Fruit fly (Drosophila melanogaster): ENCODE results near the gene Polr2C.

Polr2C gene

DNA sequence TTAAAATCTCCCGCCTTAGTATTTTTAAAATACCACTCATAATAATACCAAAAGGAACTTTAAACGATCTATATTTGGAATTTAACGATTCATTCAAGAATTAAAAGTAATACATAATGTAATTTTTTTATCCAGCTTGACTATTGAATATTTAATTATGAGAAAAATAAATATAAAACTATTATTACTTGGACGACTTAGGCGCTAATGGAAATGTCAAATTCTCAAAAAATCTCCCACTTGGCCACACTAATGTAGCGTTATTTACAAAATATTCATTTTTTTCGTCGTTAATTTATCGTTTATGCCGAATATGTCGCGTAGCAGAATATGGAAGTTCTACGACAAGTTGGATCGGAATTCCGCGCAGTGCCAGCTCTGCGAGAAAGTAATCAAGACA, 42.4 kb upstream of the Polr2C start, which contains the start of gene CG16863 (continued):
- TF ChIP-seq oc (tag; optimal IDR thresholded peaks at IDR 0.05): no peak
- TF ChIP-seq en (GFP tag; optimal IDR thresholded peaks at IDR 0.05): no peak
- TF ChIP-seq tup (GFP tag; optimal IDR thresholded peaks at IDR 0.05): no peak
- no peak for TF ChIP-seq Mes4 (GFP tag; optimal IDR thresholded peaks at IDR 0.05)
- no peak for TF ChIP-seq bcd (GFP tag; optimal IDR thresholded peaks at IDR 0.05)
- no peak for TF ChIP-seq dpn (GFP tag; optimal IDR thresholded peaks at IDR 0.05)
- no peak for TF ChIP-seq peb (GFP tag; IDR thresholded peaks at IDR 0.05)
- no peak for TF ChIP-seq unc-4 (GFP tag; IDR thresholded peaks at IDR 0.05; ENCODE audit: partially characterized antibody)
- no peak for TF ChIP-seq CG14014 (GFP tag; IDR thresholded peaks at IDR 0.05)
- TF ChIP-seq zf30C (GFP tag; optimal IDR thresholded peaks at IDR 0.05): no peak
- TF ChIP-seq GATAe (GFP tag; conservative IDR thresholded peaks at IDR 0.05): no peak
- peak; percentile 75 for TF ChIP-seq CG10267 (tag; optimal IDR thresholded peaks at IDR 0.05)
- TF ChIP-seq Mad (GFP tag; optimal IDR thresholded peaks at IDR 0.05): no peak
- TF ChIP-seq gfzf (GFP tag; optimal IDR thresholded peaks at IDR 0.05): peak; percentile 66
- no peak for TF ChIP-seq Chrac-16 (GFP tag; optimal IDR thresholded peaks at IDR 0.05)
- TF ChIP-seq yki (optimal IDR thresholded peaks at IDR 0.05): no peak
- TF ChIP-seq Lhr (GFP tag; optimal IDR thresholded peaks at IDR 0.05): no peak

dm6 chr2L:13793405-13793804, 39.7 kb upstream of the Polr2C start, which contains the start of gene Sec71:
Gene Sec71 (plus strand): TSS chr2L:13793521.
- no peak for TF ChIP-seq CG34224 (GFP tag; IDR thresholded peaks at IDR 0.05; ENCODE audit: partially characterized antibody)
- peak; percentile 62 for TF ChIP-seq Ets97D (GFP tag; optimal IDR thresholded peaks at IDR 0.05)
- peak in 1 of 3 experiments; percentile 14 for TF ChIP-seq Stat92E (GFP tag; optimal IDR thresholded peaks at IDR 0.05)
- no peak for TF ChIP-seq CG14050 (GFP tag; IDR thresholded peaks at IDR 0.05)
- TF ChIP-seq fd64A (GFP tag; optimal IDR thresholded peaks at IDR 0.05): no peak
- TF ChIP-seq CG32767 (GFP tag; IDR thresholded peaks at IDR 0.05): no peak
- TF ChIP-seq fd3F (GFP tag; optimal IDR thresholded peaks at IDR 0.05): no peak
- TF ChIP-seq Dek (tag; optimal IDR thresholded peaks at IDR 0.05): no peak
- peak; percentile 30; the same call in 1 of the 2 replicates for TF ChIP-seq bbx (GFP tag; IDR thresholded peaks at IDR 0.05; ENCODE audit: partially characterized antibody)
- TF ChIP-seq Drgx (GFP tag; IDR thresholded peaks at IDR 0.05): 0 out of 2 replicates have a peak, but pooled peaks have one; percentile 12
- TF ChIP-seq dm (GFP tag; optimal IDR thresholded peaks at IDR 0.05): peak; percentile 13
- TF ChIP-seq CG10267 (tag; optimal IDR thresholded peaks at IDR 0.05): peak; percentile 94
- TF ChIP-seq jumu (GFP tag; optimal IDR thresholded peaks at IDR 0.05): no peak
- no peak for TF ChIP-seq CG12942 (GFP tag; optimal IDR thresholded peaks at IDR 0.05)
- TF ChIP-seq CG12299 (tag; optimal IDR thresholded peaks at IDR 0.05): no peak
- peak; percentile 1 for TF ChIP-seq CG2116 (GFP tag; optimal IDR thresholded peaks at IDR 0.05)
- TF ChIP-seq stwl (tag; optimal IDR thresholded peaks at IDR 0.05): peak; percentile 54
- peak; percentile 22 for TF ChIP-seq Sry-δ (GFP tag; optimal IDR thresholded peaks at IDR 0.05)
- peak; percentile 4 for TF ChIP-seq zen (tag; optimal IDR thresholded peaks at IDR 0.05)
- peak; percentile 29 for TF ChIP-seq nmo (GFP tag; optimal IDR thresholded peaks at IDR 0.05)
- peak; percentile 98 for TF ChIP-seq Myb (GFP tag; optimal IDR thresholded peaks at IDR 0.05)
- TF ChIP-seq ken (GFP tag; IDR thresholded peaks at IDR 0.05): no peak
- TF ChIP-seq BEAF-32 (GFP tag; optimal IDR thresholded peaks at IDR 0.05): peak; percentile 31
- no peak for TF ChIP-seq tap (tag; optimal IDR thresholded peaks at IDR 0.05)
- TF ChIP-seq CG3847 (GFP tag; IDR thresholded peaks at IDR 0.05): peak; percentile 31; the same call in 1 of the 2 replicates
- TF ChIP-seq shn (GFP tag; optimal IDR thresholded peaks at IDR 0.05): no peak
- peak; percentile 6 for TF ChIP-seq CG3995 (GFP tag; optimal IDR thresholded peaks at IDR 0.05)
- peak; percentile 90 for TF ChIP-seq Ets65A (GFP tag)
- TF ChIP-seq CG3065 (GFP tag; optimal IDR thresholded peaks at IDR 0.05): no peak
- TF ChIP-seq Ptx1 (GFP tag; IDR thresholded peaks at IDR 0.05): no peak
- peak; percentile 3 for TF ChIP-seq CG2120 (GFP tag; optimal IDR thresholded peaks at IDR 0.05)
- no peak for TF ChIP-seq CG11398 (GFP tag; optimal IDR thresholded peaks at IDR 0.05)
- no peak for TF ChIP-seq ranshi (GFP tag; IDR thresholded peaks at IDR 0.05)
- TF ChIP-seq CG18011 (GFP tag; optimal IDR thresholded peaks at IDR 0.05): no peak
- TF ChIP-seq E2f2 (GFP tag; IDR thresholded peaks at IDR 0.05): peak; percentile 70

Data from whole organism, embryonic.